Worm (Caenorhabditis elegans): Measurements from ENCODE around the gene mek-1.

Gene mek-1

ce11 chrX:7480756-7481155 is 1.7 kb downstream of the mek-1 start, which contains the start of gene F48E3.9:
TSS of gene F48E3.9 (plus strand) at chrX:7481056.
- no peak for TF ChIP-seq sptf-1 (tag; optimal IDR thresholded peaks at IDR 0.05)
- TF ChIP-seq cnd-1 (tag; optimal IDR thresholded peaks at IDR 0.05): no peak
- no peak for TF ChIP-seq lin-13 (tag; optimal IDR thresholded peaks at IDR 0.05)
- no peak for TF ChIP-seq lsy-2 (tag; optimal IDR thresholded peaks at IDR 0.05)

- TF ChIP-seq ces-1 (GFP tag; optimal IDR thresholded peaks at IDR 0.05) (no peak), ceh-39 (tag; optimal IDR thresholded peaks at IDR 0.05) (no peak), nhr-237 (tag; optimal IDR thresholded peaks at IDR 0.05) (no peak), nhr-28 (tag; optimal IDR thresholded peaks at IDR 0.05) (no peak), unc-62 (GFP tag; optimal IDR thresholded peaks at IDR 0.05) (peak; percentile 48), unc-39 (tag; optimal IDR thresholded peaks at IDR 0.05) (no peak), M03D4.4 (tag; optimal IDR thresholded peaks at IDR 0.05) (peak; percentile 52), nhr-76 (tag; optimal IDR thresholded peaks at IDR 0.05) (no peak), ceh-43 (GFP tag; optimal IDR thresholded peaks at IDR 0.05) (no peak), ham-2 (GFP tag; optimal IDR thresholded peaks at IDR 0.05) (peak; percentile 89), lin-13 (tag; optimal IDR thresholded peaks at IDR 0.05) (no peak), mab-5 (tag; optimal IDR thresholded peaks at IDR 0.05) (no peak), unc-120 (tag; optimal IDR thresholded peaks at IDR 0.05; ENCODE audit: poor library complexity, severe bottlenecking) (peak; percentile 54), nhr-12 (tag; optimal IDR thresholded peaks at IDR 0.05) (no peak), drap-1 (GFP tag; optimal IDR thresholded peaks at IDR 0.05) (no peak), blmp-1 (tag; optimal IDR thresholded peaks at IDR 0.05) (no peak), elt-1 (tag; optimal IDR thresholded peaks at IDR 0.05; ENCODE audit: borderline replicate concordance, insufficient read depth) (peak; percentile 93), zip-8 (tag; optimal IDR thresholded peaks at IDR 0.05) (no peak), lsy-2 (tag; optimal IDR thresholded peaks at IDR 0.05) (no peak), snpc-4 (tag; optimal IDR thresholded peaks at IDR 0.05) (no peak), sem-2 (GFP tag; optimal IDR thresholded peaks at IDR 0.05) (no peak), mep-1 (tag; optimal IDR thresholded peaks at IDR 0.05) (peak; percentile 39), sptf-1 (tag; optimal IDR thresholded peaks at IDR 0.05) (peak; percentile 59), mls-2 (tag; optimal IDR thresholded peaks at IDR 0.05) (peak; percentile 43), nhr-2 (tag; optimal IDR thresholded peaks at IDR 0.05) (no peak), elt-3 (tag; optimal IDR thresholded peaks at IDR 0.05) (no peak), pha-4 (tag; optimal IDR thresholded peaks at IDR 0.05) (no peak), flh-1 (GFP tag; optimal IDR thresholded peaks at IDR 0.05) (no peak), lin-32 (GFP tag; optimal IDR thresholded peaks at IDR 0.05) (no peak), ceh-83 (GFP tag; optimal IDR thresholded peaks at IDR 0.05) (no peak), tbx-8 (GFP tag; optimal IDR thresholded peaks at IDR 0.05) (no peak), bed-3 (GFP tag; optimal IDR thresholded peaks at IDR 0.05) (no peak), ztf-11 (tag; optimal IDR thresholded peaks at IDR 0.05) (no peak), hlh-1 (tag; optimal IDR thresholded peaks at IDR 0.05) (peak; percentile 40), cnd-1 (tag; optimal IDR thresholded peaks at IDR 0.05) (no peak)
Measured at ce11 chrX:7485748-7486147, 6.7 kb downstream of the mek-1 start, which contains the start of gene gly-12. TSS of gene gly-12 (plus strand) at chrX:7485864.

ce11 chrX:7491521-7491920 is 12.5 kb downstream of the mek-1 start:
- TF ChIP-seq mab-5 (tag; optimal IDR thresholded peaks at IDR 0.05) (no peak), bed-3 (GFP tag; optimal IDR thresholded peaks at IDR 0.05) (no peak), nhr-2 (tag; optimal IDR thresholded peaks at IDR 0.05) (no peak), M03D4.4 (tag; optimal IDR thresholded peaks at IDR 0.05) (no peak), ceh-39 (tag; optimal IDR thresholded peaks at IDR 0.05) (no peak), ces-1 (GFP tag; optimal IDR thresholded peaks at IDR 0.05) (no peak), flh-1 (GFP tag; optimal IDR thresholded peaks at IDR 0.05) (no peak), blmp-1 (tag; optimal IDR thresholded peaks at IDR 0.05) (no peak), zip-8 (tag; optimal IDR thresholded peaks at IDR 0.05) (no peak), lin-13 (tag; optimal IDR thresholded peaks at IDR 0.05) (no peak), pha-4 (tag; optimal IDR thresholded peaks at IDR 0.05) (no peak), mls-2 (tag; optimal IDR thresholded peaks at IDR 0.05) (no peak), unc-39 (tag; optimal IDR thresholded peaks at IDR 0.05) (no peak), lsy-2 (tag; optimal IDR thresholded peaks at IDR 0.05) (no peak)

ce11 chrX:7493020-7493419 is 14.0 kb downstream of the mek-1 start, which contains the start of gene F48E3.2:
TSS of gene F48E3.2 (minus strand) at chrX:7493120.
- TF ChIP-seq nhr-237 (tag; optimal IDR thresholded peaks at IDR 0.05): no peak
- TF ChIP-seq mls-2 (tag; optimal IDR thresholded peaks at IDR 0.05): no peak
- TF ChIP-seq ceh-83 (GFP tag; optimal IDR thresholded peaks at IDR 0.05): no peak
- no peak for TF ChIP-seq lin-32 (GFP tag; optimal IDR thresholded peaks at IDR 0.05)
- TF ChIP-seq mab-5 (tag; optimal IDR thresholded peaks at IDR 0.05): no peak
- no peak for TF ChIP-seq lin-13 (tag; optimal IDR thresholded peaks at IDR 0.05)
- no peak for TF ChIP-seq mep-1 (tag; optimal IDR thresholded peaks at IDR 0.05)
- TF ChIP-seq bed-3 (GFP tag; optimal IDR thresholded peaks at IDR 0.05): no peak
- no peak for TF ChIP-seq unc-120 (tag; optimal IDR thresholded peaks at IDR 0.05; ENCODE audit: poor library complexity, severe bottlenecking)
- no peak for TF ChIP-seq unc-62 (GFP tag; optimal IDR thresholded peaks at IDR 0.05)
- TF ChIP-seq flh-1 (GFP tag; optimal IDR thresholded peaks at IDR 0.05): no peak
- no peak for TF ChIP-seq tbx-8 (GFP tag; optimal IDR thresholded peaks at IDR 0.05)
- TF ChIP-seq ceh-39 (tag; optimal IDR thresholded peaks at IDR 0.05): no peak
- no peak for TF ChIP-seq ztf-11 (tag; optimal IDR thresholded peaks at IDR 0.05)
- no peak for TF ChIP-seq sptf-1 (tag; optimal IDR thresholded peaks at IDR 0.05)

Data from whole organism, mixed stage, embryonic.